Fruit fly (Drosophila melanogaster) whole organism, adult: ENCODE measurements around the gene CG7054.

Experiments used
- CG11617 ChIP-seq: fragments of 200-800 bp; sonication (Bioruptor generic); optimal IDR thresholded peaks from 2 replicates; lab custom pipeline; 2017; ENCODE audit warnings: mild to moderate bottlenecking, missing biosample characterization, missing genetic modification reagents, missing genetic modification characterization
- CG12768 ChIP-seq: fragments of 200-800 bp; sonication (Bioruptor generic); optimal IDR thresholded peaks from 2 replicates; lab custom pipeline; 2017; ENCODE audit warnings: missing biosample characterization, missing genetic modification characterization, mild to moderate bottlenecking, moderate library complexity, missing genetic modification reagents
- CG14711 ChIP-seq: fragments of 200-800 bp; sonication (Bioruptor generic); optimal IDR thresholded peaks from 2 replicates; lab custom pipeline; 2018; ENCODE audit warnings: missing biosample characterization, mild to moderate bottlenecking, missing genetic modification characterization, moderate library complexity
- CG1620 ChIP-seq: fragments of 200-800 bp; sonication (Bioruptor generic); optimal IDR thresholded peaks from 2 replicates; lab custom pipeline; 2016; ENCODE audit warnings: missing biosample characterization, missing genetic modification characterization
- CG33017 ChIP-seq: fragments of 200-800 bp; sonication (Bioruptor generic); optimal IDR thresholded peaks from 2 replicates; lab custom pipeline; 2018; ENCODE audit warnings: missing biosample characterization, mild to moderate bottlenecking, missing genetic modification characterization, moderate library complexity
- CG5204 ChIP-seq: fragments of 200-800 bp; sonication (Bioruptor generic); optimal IDR thresholded peaks from 2 replicates; lab custom pipeline; 2016; ENCODE audit warnings: missing biosample characterization, missing genetic modification characterization
- CG7045 ChIP-seq: fragments of 200-800 bp; sonication (Bioruptor generic); optimal IDR thresholded peaks from 2 replicates; lab custom pipeline; 2017; ENCODE audit warnings: missing biosample characterization, mild to moderate bottlenecking, missing genetic modification characterization
- CG7101 ChIP-seq: fragments of 200-800 bp; sonication (Bioruptor generic); optimal IDR thresholded peaks from 2 replicates; lab custom pipeline; 2018; ENCODE audit warnings: missing biosample characterization, mild to moderate bottlenecking, missing genetic modification characterization, moderate library complexity
- Clk ChIP-seq: fragments of 200-800 bp; sonication (Bioruptor generic); optimal IDR thresholded peaks from 2 replicates; lab custom pipeline; 2017; ENCODE audit warnings: missing biosample characterization, missing genetic modification characterization
- Crg-1 ChIP-seq: fragments of 200-800 bp; sonication (Bioruptor generic); optimal IDR thresholded peaks from 2 replicates; lab custom pipeline; 2016; ENCODE audit warnings: missing biosample characterization, missing genetic modification characterization
- Hr96 ChIP-seq: fragments of 200-800 bp; sonication (Bioruptor generic); optimal IDR thresholded peaks from 2 replicates; lab custom pipeline; 2016; ENCODE audit warnings: missing biosample characterization, missing genetic modification characterization
- Mnt ChIP-seq: fragments of 200-800 bp; sonication (Bioruptor generic); optimal IDR thresholded peaks from 2 replicates; lab custom pipeline; 2016; ENCODE audit warnings: missing biosample characterization, mild to moderate bottlenecking, missing genetic modification characterization
- bab1 ChIP-seq: fragments of 200-800 bp; sonication (Bioruptor generic); optimal IDR thresholded peaks from 3 replicates; lab custom pipeline; 2019; ENCODE audit warnings: missing biosample characterization, mild to moderate bottlenecking, missing genetic modification characterization, moderate library complexity
- cic ChIP-seq: fragments of 200-800 bp; sonication (Bioruptor generic); optimal IDR thresholded peaks from 2 replicates; lab custom pipeline; 2017; ENCODE audit warnings: missing biosample characterization, mild to moderate bottlenecking, missing genetic modification characterization, moderate library complexity
- cnc ChIP-seq, 2 experiments: fragments of >200 bp; optimal IDR thresholded peaks; 2 replicates each; lab custom pipeline; 2017
- kay ChIP-seq: fragments of 200-800 bp; sonication (Bioruptor generic); peaks from one replicate; lab custom pipeline; 2016; ENCODE audit warnings: missing biosample characterization, missing genetic modification characterization, borderline replicate concordance
- ovo ChIP-seq: fragments of 200-800 bp; sonication (Bioruptor generic); optimal IDR thresholded peaks from 2 replicates; lab custom pipeline; 2016; ENCODE audit warnings: missing biosample characterization, missing genetic modification characterization
- pad ChIP-seq: fragments of 200-800 bp; sonication (Bioruptor generic); optimal IDR thresholded peaks from 3 replicates; lab custom pipeline; 2017; ENCODE audit warnings: missing biosample characterization, missing genetic modification characterization, mild to moderate bottlenecking, moderate library complexity, missing genetic modification reagents
- tj ChIP-seq: fragments of 200-800 bp; sonication (Bioruptor generic); optimal IDR thresholded peaks from 3 replicates; lab custom pipeline; 2017; ENCODE audit warnings: missing biosample characterization, mild to moderate bottlenecking, missing genetic modification characterization, moderate library complexity
- toe ChIP-seq: fragments of 200-800 bp; sonication (Bioruptor generic); optimal IDR thresholded peaks from 2 replicates; lab custom pipeline; 2016; ENCODE audit warnings: missing biosample characterization, missing genetic modification characterization

The CG7054 gene

dm6 chr3R:22447195-22447873, 17.5 kb upstream of the CG7054 start, which contains the start of gene CG34288:
CG34288 (minus strand) TSS chr3R:22447263.
- TF ChIP-seq Mnt (GFP tag; lab: Kevin White, UChicago) (peak; percentile 75), tj (GFP tag; lab: Kevin White, UChicago) (no peak), Clk (no peak), ovo (GFP tag; lab: Kevin White, UChicago) (no peak), Hr96 (GFP tag; lab: Kevin White, UChicago) (peak; percentile 9), CG11617 (GFP tag; lab: Kevin White, UChicago) (no peak), cic (GFP tag; lab: Kevin White, UChicago) (peak; percentile 87), CG14711 (tag; lab: Kevin White, UChicago) (no peak), CG7101 (peak; percentile 52), CG12768 (GFP tag; lab: Kevin White, UChicago) (peak; percentile 48), CG7045 (GFP tag; lab: Kevin White, UChicago) (no peak), CG1620 (GFP tag; lab: Kevin White, UChicago) (no peak), pad (GFP tag; lab: Kevin White, UChicago) (peak; percentile 14), toe (GFP tag; lab: Kevin White, UChicago) (peak; percentile 15), kay (GFP tag; lab: Kevin White, UChicago) (peak; percentile 62), bab1 (no peak), CG33017 (peak; percentile 38), cnc (optimal IDR thresholded peaks at IDR 0.05; lab: Kevin White, UChicago) (no peak), CG5204 (GFP tag; lab: Kevin White, UChicago) (no peak)

- no peak for TF ChIP-seq tj (GFP tag; lab: Kevin White, UChicago)
- TF ChIP-seq CG33017: no peak
- TF ChIP-seq CG11617 (GFP tag; lab: Kevin White, UChicago): peak; percentile 21
- TF ChIP-seq pad (GFP tag; lab: Kevin White, UChicago): no peak
- peak; percentile 60 for TF ChIP-seq cic (GFP tag; lab: Kevin White, UChicago)
- TF ChIP-seq CG7101: peak; percentile 15
- no peak for TF ChIP-seq Clk
- no peak for TF ChIP-seq kay (GFP tag; lab: Kevin White, UChicago)
- peak; percentile 8 for TF ChIP-seq CG5204 (GFP tag; lab: Kevin White, UChicago)
- TF ChIP-seq Mnt (GFP tag; lab: Kevin White, UChicago): peak; percentile 79
- no peak for TF ChIP-seq CG14711 (tag; lab: Kevin White, UChicago)
- peak; percentile 48 for TF ChIP-seq bab1
- TF ChIP-seq Crg-1 (GFP tag; lab: Kevin White, UChicago): peak; percentile 27
- TF ChIP-seq CG12768 (GFP tag; lab: Kevin White, UChicago): peak; percentile 74
- TF ChIP-seq toe (GFP tag; lab: Kevin White, UChicago): no peak
- TF ChIP-seq Hr96 (GFP tag; lab: Kevin White, UChicago): peak; percentile 61
These were observed 16.9 kb upstream of the CG7054 start, which contains the start of gene CG34376 for dm6 chr3R:22447874-22448254. CG34376 (plus strand) TSS chr3R:22448099.

dm6 chr3R:22449871-22450424, 14.8 kb upstream of the CG7054 start:
- TF ChIP-seq CG7045 (GFP tag; lab: Kevin White, UChicago) (no peak), tj (GFP tag; lab: Kevin White, UChicago) (no peak)

dm6 chr3R:22454397-22455334, 10.1 kb upstream of the CG7054 start:
- no peak for TF ChIP-seq Hr96 (GFP tag; lab: Kevin White, UChicago)
- peak; percentile 48 for TF ChIP-seq kay (GFP tag; lab: Kevin White, UChicago)
- peak; percentile 1 for TF ChIP-seq cic (GFP tag; lab: Kevin White, UChicago)

- TF ChIP-seq toe (GFP tag; lab: Kevin White, UChicago) (peak; percentile 4), ovo (GFP tag; lab: Kevin White, UChicago) (no peak), bab1 (no peak), pad (GFP tag; lab: Kevin White, UChicago) (no peak), tj (GFP tag; lab: Kevin White, UChicago) (peak; percentile 13), CG12768 (GFP tag; lab: Kevin White, UChicago) (no peak), cnc (optimal IDR thresholded peaks at IDR 0.05; lab: Kevin White, UChicago) (peak in 1 of 2 experiments; percentile 25), CG7045 (GFP tag; lab: Kevin White, UChicago) (peak; percentile 34), Clk (no peak)
These were observed 9.3 kb upstream of the CG7054 start for dm6 chr3R:22455335-22455985.
